Worm (Caenorhabditis elegans) whole organism, young adult: Measurements from ENCODE around the gene C46F11.5.
A peak's percentile ranks its signal among the peaks of the same experiment; 100 is the strongest.

Experiments
- B0336.3 ChIP-seq: fragments of 200-800 bp; sonication (Bioruptor generic); IDR thresholded peaks from 2 replicates; pipeline ENCODE4 v1.3.6; 2022; ENCODE audit warnings: missing genetic modification characterization, missing compliant biosample characterization
- C17E4.6 ChIP-seq: fragments of 200-800 bp; sonication (Bioruptor generic); IDR thresholded peaks from 2 replicates; pipeline ENCODE4 v1.3.6; 2022; ENCODE audit warnings: missing genetic modification reagents, missing genetic modification characterization, missing compliant biosample characterization
- D2030.7 ChIP-seq: fragments of 200-800 bp; sonication (Bioruptor generic); IDR thresholded peaks from 2 replicates; pipeline ENCODE4 v1.3.6; 2022; ENCODE audit warnings: missing genetic modification reagents, missing genetic modification characterization, missing compliant biosample characterization
- F39B2.1 ChIP-seq: fragments of 200-800 bp; sonication (Bioruptor generic); IDR thresholded peaks from 2 replicates; pipeline ENCODE4 v1.3.6; 2022; ENCODE audit warnings: missing genetic modification reagents, missing genetic modification characterization, missing compliant biosample characterization
- F52B5.7 ChIP-seq: sonication (generic microtip); optimal IDR thresholded peaks from 2 replicates; lab custom pipeline; 2016; ENCODE audit warnings: mild to moderate bottlenecking, missing genetic modification characterization, missing compliant biosample characterization
- F57A8.1 ChIP-seq: fragments of 200-800 bp; sonication (Bioruptor generic); optimal IDR thresholded peaks from 2 replicates; lab custom pipeline; 2018; ENCODE audit warnings: mild to moderate bottlenecking, missing genetic modification characterization, moderate library complexity, missing compliant biosample characterization
- Y95B8A.8 ChIP-seq: fragments of 200-800 bp; sonication (Bioruptor generic); IDR thresholded peaks from 2 replicates; pipeline ENCODE4 v1.3.6; 2022; ENCODE audit warnings: missing genetic modification reagents, missing genetic modification characterization, missing compliant biosample characterization
- akir-1 ChIP-seq: fragments of 200-800 bp; sonication (Bioruptor generic); optimal IDR thresholded peaks from 2 replicates; lab custom pipeline; 2018; ENCODE audit warnings: mild to moderate bottlenecking, missing genetic modification characterization, moderate library complexity, missing compliant biosample characterization
- ama-1 ChIP-seq, 3 experiments: fragments of 150-350 bp in 1 of 3; sonication (generic microtip) in 2 of 3; optimal IDR thresholded peaks; 2 replicates each; lab custom pipeline; 2014 to 2018; ENCODE audit warnings: missing biosample characterization in 2 of 3, missing genetic modification characterization in 2 of 3, missing genetic modification reagents in 2 of 3
- aptf-2 ChIP-seq: fragments of 200-800 bp; sonication (Bioruptor generic); conservative IDR thresholded peaks from 2 replicates; pipeline ENCODE4 v1.3.6; 2022; ENCODE audit warnings: missing genetic modification reagents, missing genetic modification characterization, missing compliant biosample characterization
- attf-5 ChIP-seq: fragments of 200-800 bp; sonication (Bioruptor generic); optimal IDR thresholded peaks from 2 replicates; lab custom pipeline; 2018; ENCODE audit warnings: mild to moderate bottlenecking, missing genetic modification characterization, missing compliant biosample characterization
- chd-7 ChIP-seq: sonication (generic microtip); optimal IDR thresholded peaks from 2 replicates; lab custom pipeline; 2016; ENCODE audit warnings: mild to moderate bottlenecking, missing genetic modification characterization, moderate library complexity, missing compliant biosample characterization
- die-1 ChIP-seq: sonication (generic microtip); optimal IDR thresholded peaks from 2 replicates; lab custom pipeline; 2016; ENCODE audit warnings: missing genotype, mild to moderate bottlenecking, missing genetic modification characterization, missing compliant biosample characterization
- dpff-1 ChIP-seq: sonication (generic microtip); optimal IDR thresholded peaks from 2 replicates; lab custom pipeline; 2017; ENCODE audit warnings: mild to moderate bottlenecking, missing genetic modification characterization, missing compliant biosample characterization
- dpl-1 ChIP-seq: fragments of 150-350 bp; optimal IDR thresholded peaks from 2 replicates; lab custom pipeline; 2014; ENCODE audit warnings: missing biosample characterization, missing genetic modification reagents, missing genetic modification characterization
- efl-1 ChIP-seq: fragments of 150-350 bp; optimal IDR thresholded peaks from 2 replicates; lab custom pipeline; 2014; ENCODE audit warnings: missing biosample characterization, missing genetic modification reagents, missing genetic modification characterization
- gei-17 ChIP-seq: fragments of 200-800 bp; sonication (Bioruptor generic); optimal IDR thresholded peaks from 2 replicates; lab custom pipeline; 2018; ENCODE audit warnings: mild to moderate bottlenecking, missing genetic modification characterization, missing compliant biosample characterization
- hmg-1.2 ChIP-seq: fragments of 200-800 bp; sonication (Bioruptor generic); IDR thresholded peaks from 2 replicates; pipeline ENCODE4 v1.3.6; 2022; ENCODE audit warnings: missing genetic modification reagents, missing genetic modification characterization, missing compliant biosample characterization
- lag-1 ChIP-seq: fragments of 200-800 bp; sonication (Bioruptor generic); IDR thresholded peaks from 2 replicates; pipeline ENCODE4 v1.3.6; 2022; ENCODE audit warnings: missing genetic modification reagents, missing genetic modification characterization, missing compliant biosample characterization
- let-607 ChIP-seq, 2 experiments: fragments of 200-800 bp in 1 of 2; sonication (Bioruptor generic) in 1 of 2; sonication (generic microtip) in 1 of 2; optimal IDR thresholded peaks; 2 replicates each; lab custom pipeline; 2016 to 2018; ENCODE audit warnings: mild to moderate bottlenecking in 2 of 2, missing compliant biosample characterization in 2 of 2, missing genetic modification characterization in 2 of 2, moderate library complexity in 2 of 2, missing genotype in 1 of 2
- lin-40 ChIP-seq: sonication (generic microtip); optimal IDR thresholded peaks from 2 replicates; lab custom pipeline; 2016; ENCODE audit warnings: missing genetic modification characterization, mild to moderate bottlenecking, missing compliant biosample characterization, missing genotype, missing genetic modification reagents
- lir-1 ChIP-seq: fragments of 200-800 bp; sonication (Bioruptor generic); conservative IDR thresholded peaks from 2 replicates; pipeline ENCODE4 v1.3.6; 2022; ENCODE audit warnings: missing genetic modification reagents, missing genetic modification characterization, missing compliant biosample characterization
- lsy-27 ChIP-seq: sonication (generic microtip); optimal IDR thresholded peaks from 2 replicates; lab custom pipeline; 2017; ENCODE audit warnings: missing genetic modification characterization, mild to moderate bottlenecking, missing compliant biosample characterization, antibody characterized with exemption, missing genotype, borderline replicate concordance; ENCODE audit not compliant: insufficient read depth
- madf-6 ChIP-seq: fragments of 200-800 bp; sonication (Bioruptor generic); IDR thresholded peaks from 2 replicates; pipeline ENCODE4 v1.3.6; 2022; ENCODE audit warnings: missing genetic modification reagents, missing genetic modification characterization, missing compliant biosample characterization
- nfya-2 ChIP-seq: fragments of 200-800 bp; sonication (Bioruptor generic); IDR thresholded peaks from 2 replicates; pipeline ENCODE4 v1.3.6; 2022; ENCODE audit warnings: missing genetic modification reagents, missing genetic modification characterization, missing compliant biosample characterization
- nfyb-1 ChIP-seq: fragments of 200-800 bp; sonication (Bioruptor generic); IDR thresholded peaks from 2 replicates; pipeline ENCODE4 v1.3.6; 2022; ENCODE audit warnings: missing genetic modification reagents, missing genetic modification characterization, missing compliant biosample characterization
- nhr-27 ChIP-seq: fragments of 200-800 bp; sonication (Bioruptor generic); optimal IDR thresholded peaks from 2 replicates; lab custom pipeline; 2018; ENCODE audit warnings: mild to moderate bottlenecking, missing genetic modification characterization, moderate library complexity, missing compliant biosample characterization
- rec-8 ChIP-seq, 2 experiments: sonication (generic microtip); optimal IDR thresholded peaks; 2 replicates each; lab custom pipeline; 2016; ENCODE audit warnings: mild to moderate bottlenecking in 2 of 2, missing genetic modification characterization in 2 of 2, missing genetic modification reagents in 2 of 2, missing genotype in 2 of 2, missing biosample characterization in 1 of 2, missing compliant biosample characterization in 1 of 2, moderate library complexity in 1 of 2
- sea-2 ChIP-seq: fragments of 200-800 bp; sonication (Bioruptor generic); IDR thresholded peaks from 2 replicates; pipeline ENCODE4 v1.3.6; 2022; ENCODE audit warnings: missing genetic modification characterization, missing compliant biosample characterization
- snpc-1.1 ChIP-seq: sonication (generic microtip); optimal IDR thresholded peaks from 2 replicates; lab custom pipeline; 2017; ENCODE audit warnings: missing genetic modification characterization, mild to moderate bottlenecking, missing compliant biosample characterization, antibody characterized with exemption, moderate library complexity, missing genotype, missing genetic modification reagents; ENCODE audit not compliant: insufficient read depth
- snpc-3.4 ChIP-seq: sonication (generic microtip); optimal IDR thresholded peaks from 2 replicates; lab custom pipeline; 2017; ENCODE audit warnings: missing genetic modification characterization, mild to moderate bottlenecking, missing compliant biosample characterization, antibody characterized with exemption, moderate library complexity, missing genotype, missing genetic modification reagents
- unc-130 ChIP-seq: sonication (generic microtip); optimal IDR thresholded peaks from 2 replicates; lab custom pipeline; 2016; ENCODE audit warnings: missing genetic modification reagents, missing genetic modification characterization, missing compliant biosample characterization
- ztf-22 ChIP-seq: fragments of 200-800 bp; sonication (Bioruptor generic); optimal IDR thresholded peaks from 2 replicates; lab custom pipeline; 2018; ENCODE audit warnings: mild to moderate bottlenecking, missing genetic modification characterization, moderate library complexity, missing compliant biosample characterization
- ztf-3 ChIP-seq: fragments of 200-800 bp; sonication (Bioruptor generic); optimal IDR thresholded peaks from 2 replicates; lab custom pipeline; 2018; ENCODE audit warnings: mild to moderate bottlenecking, missing genetic modification characterization, missing compliant biosample characterization

C46F11.5 gene

DNA sequence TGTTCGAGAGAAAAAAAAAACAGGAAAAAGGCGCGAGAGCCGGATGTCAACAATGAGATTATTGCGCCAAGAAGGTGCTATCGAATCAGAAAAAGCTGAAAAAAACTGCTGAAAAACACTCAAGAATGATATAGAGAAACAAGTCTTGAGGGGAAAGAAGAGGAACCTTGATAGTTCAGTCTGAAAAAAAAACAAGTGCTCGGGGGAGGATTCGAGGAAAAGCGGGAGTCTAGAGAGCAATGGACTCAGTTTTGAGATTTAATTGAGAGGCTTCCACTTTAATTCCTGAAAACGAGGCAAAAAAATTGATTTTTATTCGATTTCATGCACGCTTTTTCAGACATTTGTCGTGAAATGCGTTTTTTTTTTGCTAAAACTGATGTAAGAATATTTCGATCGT, 37.2 kb upstream of the C46F11.5 start, which contains the start of gene npr-15:
npr-15 (minus strand) TSS at position 101 of the 400 bp plus-strand sequence.
- no peak for TF ChIP-seq rec-8 (tag; optimal IDR thresholded peaks at IDR 0.05; lab: Kevin White, UChicago)
- no peak for TF ChIP-seq sea-2
- no peak for TF ChIP-seq efl-1 (GFP tag; lab: Kevin White, UChicago)
- no peak for TF ChIP-seq snpc-1.1 (tag; lab: Kevin White, UChicago)
- TF ChIP-seq lir-1, result no peak
- no peak for TF ChIP-seq chd-7 (tag; lab: Kevin White, UChicago)
- no peak for TF ChIP-seq akir-1 (GFP tag; lab: Kevin White, UChicago)
- TF ChIP-seq B0336.3 (GFP tag; lab: Robert Waterston, UW), result no peak
- TF ChIP-seq ztf-3, result no peak
- no peak for TF ChIP-seq ama-1 (optimal IDR thresholded peaks at IDR 0.05; lab: Kevin White, UChicago)
- TF ChIP-seq ama-1 (GFP tag; optimal IDR thresholded peaks at IDR 0.05; lab: Kevin White, UChicago), result no peak
- TF ChIP-seq attf-5, result no peak
- TF ChIP-seq madf-6 (GFP tag; lab: Robert Waterston, UW), result no peak
- TF ChIP-seq dpl-1 (GFP tag; lab: Kevin White, UChicago), result no peak
- TF ChIP-seq lin-40 (tag; lab: Kevin White, UChicago), result no peak
- no peak for TF ChIP-seq lsy-27 (tag; lab: Kevin White, UChicago)
- no peak for TF ChIP-seq lag-1 (GFP tag; lab: Robert Waterston, UW)
- TF ChIP-seq nhr-27, result no peak
- no peak for TF ChIP-seq gei-17 (GFP tag; lab: Kevin White, UChicago)
- no peak for TF ChIP-seq dpff-1 (tag; lab: Kevin White, UChicago)

DNA sequence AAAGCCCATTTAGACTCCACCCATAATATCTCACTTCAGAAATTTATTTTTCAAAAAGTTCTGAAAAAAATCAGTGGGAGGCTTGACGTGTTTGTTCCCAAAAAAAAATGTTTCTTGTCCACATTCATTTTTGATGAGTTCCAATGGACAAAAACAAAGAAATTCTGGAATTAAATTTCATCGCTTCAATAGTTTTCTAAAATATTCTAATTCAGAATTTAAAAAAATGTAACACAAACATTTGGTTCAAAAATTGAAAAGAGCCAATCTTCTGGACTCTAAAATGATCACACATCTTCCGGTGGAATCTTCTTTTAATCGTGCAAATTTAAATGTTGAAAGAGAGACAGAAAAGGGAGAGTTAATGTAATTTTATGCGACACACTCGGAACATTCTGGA, 35.1 kb upstream of the C46F11.5 start:
- TF ChIP-seq ztf-22 (GFP tag; lab: Kevin White, UChicago) (no peak), C17E4.6 (no peak), attf-5 (no peak), unc-130 (GFP tag; lab: Kevin White, UChicago) (no peak), let-607 (tag; optimal IDR thresholded peaks at IDR 0.05; lab: Kevin White, UChicago) (no peak), F39B2.1 (no peak), aptf-2 (GFP tag; lab: Robert Waterston, UW) (no peak), die-1 (no peak), Y95B8A.8 (GFP tag; lab: Robert Waterston, UW) (no peak), snpc-3.4 (tag; lab: Kevin White, UChicago) (no peak), F57A8.1 (GFP tag; lab: Kevin White, UChicago) (no peak), dpl-1 (GFP tag; lab: Kevin White, UChicago) (no peak)
- TF ChIP-seq, all 124 proteins: peak for 0

ce11 chrIII:3682869-3683403, 25.5 kb upstream of the C46F11.5 start:
- TF ChIP-seq nfya-2 (GFP tag; lab: Robert Waterston, UW) (no peak), nfyb-1 (GFP tag; lab: Robert Waterston, UW) (peak; percentile 84), F52B5.7 (tag; lab: Kevin White, UChicago) (no peak)

DNA sequence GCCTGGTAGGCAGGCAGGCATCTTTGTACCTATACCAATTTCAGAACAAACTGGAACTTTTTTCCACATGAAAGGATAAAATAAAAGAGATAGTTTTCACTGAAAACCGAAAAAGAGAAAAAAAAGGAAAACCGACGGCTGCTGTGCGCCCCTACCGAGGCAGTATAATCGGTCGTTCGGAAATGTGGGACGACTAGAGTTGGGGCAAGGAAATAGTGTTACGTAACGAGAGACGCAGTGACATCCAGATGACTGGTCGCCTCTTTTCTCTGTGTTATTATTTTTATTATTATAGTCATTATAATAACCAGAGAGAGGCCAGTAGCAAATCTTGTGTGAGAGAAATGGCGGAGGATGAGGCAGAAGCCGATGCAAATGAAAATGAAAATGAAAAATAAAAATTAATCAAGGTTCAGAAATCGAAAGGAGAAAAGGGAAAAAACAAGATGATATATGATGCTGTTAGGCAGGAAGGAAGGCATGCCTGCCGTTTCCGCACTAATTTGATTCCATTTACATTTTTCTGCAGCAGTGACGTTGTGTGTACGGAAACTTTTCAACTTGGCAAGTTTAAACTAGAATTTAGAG, 24.0 kb upstream of the C46F11.5 start:
- TF ChIP-seq D2030.7 (GFP tag; lab: Robert Waterston, UW) (no peak), hmg-1.2 (GFP tag; lab: Robert Waterston, UW) (peak; percentile 81), lin-40 (tag; lab: Kevin White, UChicago) (peak; percentile 2)
